Worm (Caenorhabditis elegans) whole organism, late embryonic: ENCODE data around the gene R53.8.

Source experiments
- C38D4.7 ChIP-seq: fragments of 200-800 bp; sonication (Bioruptor generic); optimal IDR thresholded peaks from 2 replicates; lab custom pipeline; 2018; ENCODE audit warnings: mild to moderate bottlenecking, missing genetic modification characterization, moderate library complexity, missing compliant biosample characterization
- F13H6.1 ChIP-seq: sonication (generic microtip); optimal IDR thresholded peaks from 2 replicates; lab custom pipeline; 2016; ENCODE audit warnings: missing genetic modification characterization, missing compliant biosample characterization
- K02D7.2 ChIP-seq: sonication (generic microtip); optimal IDR thresholded peaks from 2 replicates; lab custom pipeline; 2017; ENCODE audit warnings: mild to moderate bottlenecking, missing genetic modification characterization, missing compliant biosample characterization
- T23F11.4 ChIP-seq: fragments of 200-800 bp; sonication (Bioruptor generic); optimal IDR thresholded peaks from 2 replicates; lab custom pipeline; 2018; ENCODE audit warnings: mild to moderate bottlenecking, missing genetic modification characterization, missing compliant biosample characterization
- Y22D7AL.16 ChIP-seq: sonication (generic microtip); optimal IDR thresholded peaks from 2 replicates; lab custom pipeline; 2016; ENCODE audit warnings: missing genetic modification characterization, missing compliant biosample characterization
- ceh-18 ChIP-seq: sonication (generic microtip); optimal IDR thresholded peaks from 2 replicates; lab custom pipeline; 2016; ENCODE audit warnings: missing genetic modification characterization, missing compliant biosample characterization
- ceh-19 ChIP-seq: fragments of 200-800 bp; sonication (Bioruptor generic); optimal IDR thresholded peaks from 2 replicates; lab custom pipeline; 2018; ENCODE audit warnings: mild to moderate bottlenecking, missing genetic modification characterization, missing compliant biosample characterization
- ceh-2 ChIP-seq: sonication (generic microtip); optimal IDR thresholded peaks from 2 replicates; lab custom pipeline; 2016; ENCODE audit warnings: missing genotype, missing genetic modification characterization, missing compliant biosample characterization
- ceh-22 ChIP-seq: sonication (generic microtip); optimal IDR thresholded peaks from 2 replicates; lab custom pipeline; 2017; ENCODE audit warnings: missing biosample characterization, missing genetic modification characterization
- ceh-24 ChIP-seq: sonication (generic microtip); optimal IDR thresholded peaks from 2 replicates; lab custom pipeline; 2016; ENCODE audit warnings: mild to moderate bottlenecking, missing genetic modification characterization, missing compliant biosample characterization
- ceh-31 ChIP-seq: sonication (generic microtip); optimal IDR thresholded peaks from 2 replicates; lab custom pipeline; 2016; ENCODE audit warnings: missing genetic modification characterization, missing compliant biosample characterization
- ceh-34 ChIP-seq: sonication (generic microtip); optimal IDR thresholded peaks from 2 replicates; lab custom pipeline; 2016; ENCODE audit warnings: mild to moderate bottlenecking, missing genetic modification characterization, missing compliant biosample characterization
- ceh-48 ChIP-seq: sonication (generic microtip); optimal IDR thresholded peaks from 2 replicates; lab custom pipeline; 2016; ENCODE audit warnings: missing genetic modification characterization, inconsistent platforms, missing compliant biosample characterization
- ceh-6 ChIP-seq: fragments of 200-800 bp; sonication (Bioruptor generic); optimal IDR thresholded peaks from 2 replicates; lab custom pipeline; 2018; ENCODE audit warnings: mild to moderate bottlenecking, missing genetic modification characterization, missing compliant biosample characterization
- dmd-4 ChIP-seq: sonication (generic microtip); optimal IDR thresholded peaks from 2 replicates; lab custom pipeline; 2016; ENCODE audit warnings: borderline replicate concordance, missing genetic modification characterization, missing compliant biosample characterization
- dve-1 ChIP-seq: sonication (generic microtip); optimal IDR thresholded peaks from 2 replicates; lab custom pipeline; 2017; ENCODE audit warnings: antibody characterized with exemption, mild to moderate bottlenecking, missing genetic modification characterization, missing compliant biosample characterization
- elt-2 ChIP-seq: sonication (generic microtip); optimal IDR thresholded peaks from 2 replicates; lab custom pipeline; 2016; ENCODE audit warnings: missing genetic modification reagents, missing genetic modification characterization, missing compliant biosample characterization
- elt-4 ChIP-seq: sonication (generic microtip); optimal IDR thresholded peaks from 2 replicates; lab custom pipeline; 2016; ENCODE audit warnings: missing genetic modification characterization, missing compliant biosample characterization
- ets-4 ChIP-seq: sonication (generic microtip); optimal IDR thresholded peaks from 2 replicates; lab custom pipeline; 2016; ENCODE audit warnings: missing genetic modification characterization, missing compliant biosample characterization
- fax-1 ChIP-seq: sonication (generic microtip); optimal IDR thresholded peaks from 2 replicates; lab custom pipeline; 2016; ENCODE audit warnings: missing genotype, missing genetic modification characterization, missing compliant biosample characterization
- fkh-10 ChIP-seq: fragments of 150-350 bp; optimal IDR thresholded peaks from 2 replicates; lab custom pipeline; 2014; ENCODE audit warnings: missing biosample characterization, missing genetic modification reagents, missing genetic modification characterization
- fkh-6 ChIP-seq: sonication (generic microtip); optimal IDR thresholded peaks from 2 replicates; lab custom pipeline; 2016; ENCODE audit warnings: missing genetic modification characterization, missing compliant biosample characterization
- gmeb-2 ChIP-seq: sonication (generic microtip); optimal IDR thresholded peaks from 2 replicates; lab custom pipeline; 2016; ENCODE audit warnings: missing genetic modification characterization, inconsistent platforms, missing compliant biosample characterization
- hlh-30 ChIP-seq: sonication (generic microtip); optimal IDR thresholded peaks from 2 replicates; lab custom pipeline; 2017; ENCODE audit warnings: antibody characterized with exemption, missing genetic modification characterization, missing compliant biosample characterization; ENCODE audit not compliant: insufficient read depth
- hlh-6 ChIP-seq: sonication (generic microtip); optimal IDR thresholded peaks from 2 replicates; lab custom pipeline; 2016; ENCODE audit warnings: missing genotype, missing genetic modification characterization, missing compliant biosample characterization
- lim-6 ChIP-seq: sonication (generic microtip); optimal IDR thresholded peaks from 2 replicates; lab custom pipeline; 2016; ENCODE audit warnings: missing genetic modification characterization, missing compliant biosample characterization
- nfya-1 ChIP-seq: sonication (generic microtip); optimal IDR thresholded peaks from 2 replicates; lab custom pipeline; 2017; ENCODE audit warnings: missing genetic modification characterization, mild to moderate bottlenecking, missing compliant biosample characterization, antibody characterized with exemption, moderate library complexity
- odd-2 ChIP-seq: sonication (generic microtip); optimal IDR thresholded peaks from 2 replicates; lab custom pipeline; 2017; ENCODE audit warnings: antibody characterized with exemption, mild to moderate bottlenecking, missing genetic modification characterization, missing compliant biosample characterization
- pag-3 ChIP-seq: sonication (generic microtip); optimal IDR thresholded peaks from 2 replicates; lab custom pipeline; 2016; ENCODE audit warnings: missing compliant biosample characterization, missing genetic modification characterization, borderline replicate concordance
- pax-1 ChIP-seq: fragments of 150-350 bp; optimal IDR thresholded peaks from 2 replicates; lab custom pipeline; 2014; ENCODE audit warnings: missing biosample characterization, missing genetic modification characterization
- pha-4 ChIP-seq: fragments of 150-350 bp; optimal IDR thresholded peaks from 2 replicates; lab custom pipeline; 2018; ENCODE audit warnings: missing biosample characterization, missing genetic modification reagents, missing genetic modification characterization
- ref-2 ChIP-seq: sonication (generic microtip); optimal IDR thresholded peaks from 2 replicates; lab custom pipeline; 2016; ENCODE audit warnings: missing genetic modification characterization, missing compliant biosample characterization
- rnt-1 ChIP-seq: sonication (generic microtip); optimal IDR thresholded peaks from 2 replicates; lab custom pipeline; 2016; ENCODE audit warnings: missing genetic modification characterization, missing compliant biosample characterization
- sdc-2 ChIP-seq: sonication (generic microtip); optimal IDR thresholded peaks from 2 replicates; lab custom pipeline; 2016; ENCODE audit warnings: missing genotype, missing genetic modification characterization, missing compliant biosample characterization
- sox-2 ChIP-seq: fragments of 200-800 bp; sonication (Bioruptor generic); IDR thresholded peaks from 2 replicates; pipeline ENCODE4 v1.3.6; 2022; ENCODE audit warnings: missing genetic modification reagents, missing genetic modification characterization, missing compliant biosample characterization
- tbx-2 ChIP-seq: sonication (generic microtip); optimal IDR thresholded peaks from 2 replicates; lab custom pipeline; 2016; ENCODE audit warnings: missing genetic modification characterization, missing compliant biosample characterization
- tbx-7 ChIP-seq: sonication (generic microtip); optimal IDR thresholded peaks from 2 replicates; lab custom pipeline; 2016; ENCODE audit warnings: missing genotype, missing genetic modification characterization, missing compliant biosample characterization
- ttx-3 ChIP-seq: sonication (generic microtip); optimal IDR thresholded peaks from 2 replicates; lab custom pipeline; 2016; ENCODE audit warnings: missing genetic modification reagents, missing genetic modification characterization, missing compliant biosample characterization
- unc-3 ChIP-seq, 2 experiments: fragments of 200-800 bp in 1 of 2; sonication (Bioruptor generic) in 1 of 2; sonication (generic microtip) in 1 of 2; conservative IDR thresholded peaks in 1 of 2; optimal IDR thresholded peaks in 1 of 2; 2 replicates each; pipeline versions ENCODE4 v1.3.6 to Lab custom; 2016 to 2022; ENCODE audit warnings: missing compliant biosample characterization in 2 of 2, missing genetic modification characterization in 2 of 2, missing genetic modification reagents in 1 of 2
- unc-55 ChIP-seq: sonication (generic microtip); optimal IDR thresholded peaks from 2 replicates; lab custom pipeline; 2017; ENCODE audit warnings: missing biosample characterization, missing genetic modification reagents, missing genetic modification characterization
- unc-86 ChIP-seq: sonication (generic microtip); optimal IDR thresholded peaks from 2 replicates; lab custom pipeline; 2016; ENCODE audit warnings: missing genetic modification characterization, missing compliant biosample characterization
- ztf-16 ChIP-seq: sonication (generic microtip); optimal IDR thresholded peaks from 2 replicates; lab custom pipeline; 2017; ENCODE audit warnings: missing genetic modification characterization, missing compliant biosample characterization

Gene R53.8

ce11 chrII:9956116-9956515, 20.4 kb upstream of the R53.8 start:
- TF ChIP-seq ceh-6 (GFP tag; lab: Kevin White, UChicago), result no peak
- TF ChIP-seq C38D4.7 (GFP tag; lab: Kevin White, UChicago), result no peak
- TF ChIP-seq gmeb-2, result no peak
- TF ChIP-seq pag-3, result no peak
- TF ChIP-seq nfya-1, result no peak
- TF ChIP-seq unc-86, result no peak
- no peak for TF ChIP-seq ceh-22 (tag; lab: Kevin White, UChicago)
- no peak for TF ChIP-seq sdc-2 (tag; lab: Kevin White, UChicago)
- TF ChIP-seq ceh-48 (tag; lab: Kevin White, UChicago), result no peak
- TF ChIP-seq tbx-7, result no peak
- no peak for TF ChIP-seq odd-2 (tag; lab: Kevin White, UChicago)
- TF ChIP-seq ceh-18, result no peak
- no peak for TF ChIP-seq ceh-19 (GFP tag; lab: Kevin White, UChicago)
- TF ChIP-seq ceh-2, result no peak
- TF ChIP-seq pha-4 (tag; lab: Kevin White, UChicago), result no peak
- no peak for TF ChIP-seq fax-1
- TF ChIP-seq, all 69 proteins: peak for 0

DNA sequence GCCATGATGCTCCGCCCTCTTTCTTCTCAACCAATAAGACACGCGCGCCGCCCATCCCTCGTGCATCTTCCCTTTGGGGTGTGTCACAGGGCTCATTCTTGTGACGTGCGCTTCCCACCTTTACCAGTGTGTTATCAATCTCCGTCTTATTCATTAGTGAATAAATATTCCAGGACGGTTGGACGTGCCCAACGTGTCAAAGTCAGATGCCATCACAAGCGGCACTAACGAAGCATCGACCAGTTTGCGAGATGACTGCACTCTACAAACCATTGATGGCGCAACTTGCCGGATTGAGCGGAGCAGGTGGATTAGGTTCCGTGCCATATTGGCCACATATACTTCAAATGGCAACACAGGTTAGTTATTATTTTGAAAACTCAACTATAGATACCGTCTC, 16.4 kb upstream of the R53.8 start:
- TF ChIP-seq ets-4 (no peak), hlh-30 (tag; lab: Kevin White, UChicago) (peak; percentile 36), ref-2 (peak; percentile 10), tbx-2 (tag; lab: Kevin White, UChicago) (peak; percentile 12), hlh-6 (tag; lab: Kevin White, UChicago) (no peak), pha-4 (tag; lab: Kevin White, UChicago) (no peak), nfya-1 (peak; percentile 23)

DNA sequence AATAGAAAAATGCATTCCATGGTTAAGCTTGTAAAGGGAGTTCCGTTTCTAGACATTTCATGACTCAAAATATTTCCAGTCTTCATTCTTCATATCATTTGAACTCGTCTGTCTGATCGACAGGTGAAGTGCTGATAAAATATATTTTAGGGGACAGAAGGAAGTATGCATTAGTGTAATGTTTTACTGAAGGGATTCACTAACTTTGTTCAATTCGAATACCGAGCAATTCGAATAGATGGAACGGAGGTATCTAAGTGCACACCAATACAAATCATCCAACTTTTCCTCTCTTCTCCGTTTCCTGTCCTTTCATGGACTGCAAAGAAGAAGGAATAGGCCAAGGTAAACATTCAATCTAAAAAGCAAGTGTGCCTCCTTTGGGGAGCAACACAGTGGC, 12.7 kb upstream of the R53.8 start:
- TF ChIP-seq K02D7.2 (no peak), ztf-16 (tag; lab: Kevin White, UChicago) (no peak), tbx-2 (tag; lab: Kevin White, UChicago) (no peak), ref-2 (no peak), fkh-6 (tag; lab: Kevin White, UChicago) (no peak), ceh-2 (no peak), tbx-7 (no peak), dve-1 (no peak), elt-4 (no peak), unc-55 (GFP tag; lab: Kevin White, UChicago) (no peak), ceh-6 (GFP tag; lab: Kevin White, UChicago) (no peak), ttx-3 (tag; lab: Kevin White, UChicago) (no peak), pax-1 (tag; lab: Kevin White, UChicago) (no peak), F13H6.1 (tag; lab: Kevin White, UChicago) (no peak), sox-2 (no peak), pag-3 (no peak)
- TF ChIP-seq, all 69 proteins: peak for 0

DNA sequence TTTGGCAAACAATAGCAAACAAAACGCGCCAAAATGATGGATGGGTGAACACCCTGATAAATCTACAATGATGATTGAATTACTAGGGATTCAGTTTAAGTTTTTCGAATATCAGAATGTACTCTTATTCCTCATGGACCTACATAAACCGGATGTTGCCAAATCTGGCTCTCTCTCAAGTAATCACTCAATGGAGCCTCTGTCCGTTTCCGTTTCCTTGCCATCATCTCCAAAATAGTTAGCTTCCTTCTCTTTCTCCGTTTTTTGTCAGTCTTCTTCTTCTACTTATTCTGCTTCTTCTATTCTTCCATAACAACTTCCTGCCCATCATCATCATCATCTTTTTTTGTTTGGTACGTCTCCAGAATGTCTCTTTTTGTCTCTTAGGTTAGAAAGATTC, 11.2 kb upstream of the R53.8 start:
- TF ChIP-seq gmeb-2, result no peak
- TF ChIP-seq tbx-2 (tag; lab: Kevin White, UChicago), result no peak
- TF ChIP-seq unc-3 (GFP tag; conservative IDR thresholded peaks at IDR 0.05; lab: Robert Waterston, UW), result no peak
- no peak for TF ChIP-seq unc-3 (tag; optimal IDR thresholded peaks at IDR 0.05; lab: Kevin White, UChicago)
- TF ChIP-seq ceh-34 (tag; lab: Kevin White, UChicago), result no peak
- TF ChIP-seq rnt-1, result no peak
- no peak for TF ChIP-seq Y22D7AL.16
- no peak for TF ChIP-seq fkh-10 (GFP tag; lab: Kevin White, UChicago)
- no peak for TF ChIP-seq ceh-24 (tag; lab: Kevin White, UChicago)
- no peak for TF ChIP-seq pha-4 (tag; lab: Kevin White, UChicago)
- no peak for TF ChIP-seq dmd-4 (tag; lab: Kevin White, UChicago)
- TF ChIP-seq lim-6 (tag; lab: Kevin White, UChicago), result no peak
- TF ChIP-seq T23F11.4 (GFP tag; lab: Kevin White, UChicago), result no peak
- TF ChIP-seq pag-3, result no peak
- TF ChIP-seq elt-2 (tag; lab: Kevin White, UChicago), result no peak
- no peak for TF ChIP-seq ceh-31 (tag; lab: Kevin White, UChicago)
- no peak for TF ChIP-seq F13H6.1 (tag; lab: Kevin White, UChicago)
- TF ChIP-seq, all 69 proteins: peak for 0
